Worm (Caenorhabditis elegans): ENCODE measurements around the gene wrt-6.

wrt-6 gene

ce11 chrX:3488993-3489392, 8.9 kb downstream of the wrt-6 start, which contains the start of gene C12D12.3:
Gene C12D12.3 (plus strand): TSS chrX:3489293.
- TF ChIP-seq B0310.2 (tag; optimal IDR thresholded peaks at IDR 0.05) (no peak), tbx-11 (GFP tag; IDR thresholded peaks at IDR 0.05) (no peak), scrt-1 (GFP tag; IDR thresholded peaks at IDR 0.05) (no peak), ets-7 (tag; optimal IDR thresholded peaks at IDR 0.05) (no peak), ceh-36 (tag; optimal IDR thresholded peaks at IDR 0.05) (no peak)

ce11 chrX:3492431-3492830, 12.4 kb downstream of the wrt-6 start:
- no peak for TF ChIP-seq B0310.2 (tag; optimal IDR thresholded peaks at IDR 0.05)
- no peak for TF ChIP-seq tbx-37 (GFP tag; conservative IDR thresholded peaks at IDR 0.05)
- no peak for TF ChIP-seq hnd-1 (tag; optimal IDR thresholded peaks at IDR 0.05)
- no peak for TF ChIP-seq tra-4 (tag; optimal IDR thresholded peaks at IDR 0.05)
- TF ChIP-seq F13C5.2 (tag; optimal IDR thresholded peaks at IDR 0.05), result no peak
- no peak for TF ChIP-seq ceh-13 (GFP tag; optimal IDR thresholded peaks at IDR 0.05)
- TF ChIP-seq pes-1 (GFP tag; IDR thresholded peaks at IDR 0.05), result no peak
- TF ChIP-seq hmbx-1 (tag; optimal IDR thresholded peaks at IDR 0.05), result no peak
- TF ChIP-seq scrt-1 (GFP tag; IDR thresholded peaks at IDR 0.05), result no peak
- TF ChIP-seq aly-1 (tag; optimal IDR thresholded peaks at IDR 0.05), result no peak
- no peak for TF ChIP-seq ets-7 (tag; optimal IDR thresholded peaks at IDR 0.05)

- TF ChIP-seq pes-1 (GFP tag; IDR thresholded peaks at IDR 0.05), result no peak
- no peak for TF ChIP-seq sea-1 (GFP tag; conservative IDR thresholded peaks at IDR 0.05)
- no peak for TF ChIP-seq tbx-37 (GFP tag; conservative IDR thresholded peaks at IDR 0.05)
- TF ChIP-seq flt-1 (GFP tag; IDR thresholded peaks at IDR 0.05), result no peak
These were observed 14.6 kb downstream of the wrt-6 start for ce11 chrX:3494634-3495033.

- no peak for TF ChIP-seq tbx-11 (GFP tag; IDR thresholded peaks at IDR 0.05)
- TF ChIP-seq scrt-1 (GFP tag; IDR thresholded peaks at IDR 0.05), result no peak
- no peak for TF ChIP-seq aly-1 (tag; optimal IDR thresholded peaks at IDR 0.05)
- TF ChIP-seq hmbx-1 (tag; optimal IDR thresholded peaks at IDR 0.05), result no peak
- TF ChIP-seq tra-4 (tag; optimal IDR thresholded peaks at IDR 0.05), result no peak
- TF ChIP-seq ama-1 (optimal IDR thresholded peaks at IDR 0.05), result no peak
- TF ChIP-seq F13C5.2 (tag; optimal IDR thresholded peaks at IDR 0.05), result no peak
These were observed 15.7 kb downstream of the wrt-6 start, which contains the start of gene glt-1 for ce11 chrX:3495776-3496175. Gene glt-1 (plus strand): TSS chrX:3496026.

- TF ChIP-seq hmbx-1 (tag; optimal IDR thresholded peaks at IDR 0.05) (no peak), ceh-13 (GFP tag; optimal IDR thresholded peaks at IDR 0.05) (no peak), tra-4 (tag; optimal IDR thresholded peaks at IDR 0.05) (no peak), tbx-37 (GFP tag; conservative IDR thresholded peaks at IDR 0.05) (no peak), ceh-36 (tag; optimal IDR thresholded peaks at IDR 0.05) (no peak)
These were observed 18.9 kb downstream of the wrt-6 start, which contains the start of gene C12D12.1 for ce11 chrX:3498953-3499352. Gene C12D12.1 (plus strand): TSS chrX:3499253.

- TF ChIP-seq ceh-36 (tag; optimal IDR thresholded peaks at IDR 0.05) (no peak), scrt-1 (GFP tag; IDR thresholded peaks at IDR 0.05) (no peak), hmg-4 (GFP tag; optimal IDR thresholded peaks at IDR 0.05) (no peak), ama-1 (optimal IDR thresholded peaks at IDR 0.05) (no peak), B0310.2 (tag; optimal IDR thresholded peaks at IDR 0.05) (no peak), aly-1 (tag; optimal IDR thresholded peaks at IDR 0.05) (no peak), tbx-11 (GFP tag; IDR thresholded peaks at IDR 0.05) (no peak), hnd-1 (tag; optimal IDR thresholded peaks at IDR 0.05) (no peak), flt-1 (GFP tag; IDR thresholded peaks at IDR 0.05) (no peak), sea-1 (GFP tag; conservative IDR thresholded peaks at IDR 0.05) (no peak)
These were observed 19.8 kb downstream of the wrt-6 start for ce11 chrX:3499867-3500266.

ce11 chrX:3500357-3500756, 20.3 kb downstream of the wrt-6 start:
- TF ChIP-seq F13C5.2 (tag; optimal IDR thresholded peaks at IDR 0.05) (no peak), tbx-11 (GFP tag; IDR thresholded peaks at IDR 0.05) (no peak), hnd-1 (tag; optimal IDR thresholded peaks at IDR 0.05) (no peak), hmbx-1 (tag; optimal IDR thresholded peaks at IDR 0.05) (no peak)

- TF ChIP-seq hmg-4 (GFP tag; optimal IDR thresholded peaks at IDR 0.05) (no peak), pes-1 (GFP tag; IDR thresholded peaks at IDR 0.05) (no peak)
These were observed 20.9 kb downstream of the wrt-6 start for ce11 chrX:3500903-3501302.

- TF ChIP-seq pes-1 (GFP tag; IDR thresholded peaks at IDR 0.05) (no peak), tbx-11 (GFP tag; IDR thresholded peaks at IDR 0.05) (no peak), hnd-1 (tag; optimal IDR thresholded peaks at IDR 0.05) (no peak), scrt-1 (GFP tag; IDR thresholded peaks at IDR 0.05) (no peak), hmg-4 (GFP tag; optimal IDR thresholded peaks at IDR 0.05) (no peak), ama-1 (optimal IDR thresholded peaks at IDR 0.05) (no peak), ceh-36 (tag; optimal IDR thresholded peaks at IDR 0.05) (no peak), flt-1 (GFP tag; IDR thresholded peaks at IDR 0.05) (no peak), B0310.2 (tag; optimal IDR thresholded peaks at IDR 0.05) (no peak), ets-7 (tag; optimal IDR thresholded peaks at IDR 0.05) (no peak), ceh-13 (GFP tag; optimal IDR thresholded peaks at IDR 0.05) (no peak), sea-1 (GFP tag; conservative IDR thresholded peaks at IDR 0.05) (no peak), F13C5.2 (tag; optimal IDR thresholded peaks at IDR 0.05) (no peak), aly-1 (tag; optimal IDR thresholded peaks at IDR 0.05) (no peak), tra-4 (tag; optimal IDR thresholded peaks at IDR 0.05) (no peak), hmbx-1 (tag; optimal IDR thresholded peaks at IDR 0.05) (no peak), tbx-37 (GFP tag; conservative IDR thresholded peaks at IDR 0.05) (no peak)
These were observed 23.0 kb downstream of the wrt-6 start for ce11 chrX:3503025-3503424.
